Fruit fly (Drosophila melanogaster) whole organism, embryonic: Measurements from ENCODE around the gene CG31388.

ENCODE experiments used
- BEAF-32 ChIP-seq: fragments of 200-800 bp; sonication (Bioruptor generic); optimal IDR thresholded peaks from 3 replicates; lab custom pipeline; 2017; ENCODE audit warnings: missing biosample characterization, missing genetic modification characterization, mild to moderate bottlenecking, moderate library complexity, missing genetic modification reagents
- CG13287 ChIP-seq: fragments of 200-800 bp; sonication (Bioruptor generic); IDR thresholded peaks from 2 replicates; pipeline ENCODE4 v1.3.6; 2022; ENCODE audit warnings: missing biosample characterization, missing genetic modification characterization; ENCODE audit not compliant: partially characterized antibody
- CG17361 ChIP-seq: fragments of 200-800 bp; sonication (Bioruptor generic); IDR thresholded peaks from 3 replicates; pipeline ENCODE4 v1.3.6; 2022; ENCODE audit warnings: missing biosample characterization, missing genetic modification characterization
- CG17802 ChIP-seq: fragments of 200-800 bp; sonication (Bioruptor generic); optimal IDR thresholded peaks from 2 replicates; lab custom pipeline; 2018; ENCODE audit warnings: missing biosample characterization, mild to moderate bottlenecking, missing genetic modification characterization, moderate library complexity
- CG17829 ChIP-seq: fragments of 200-800 bp; optimal IDR thresholded peaks from 2 replicates; lab custom pipeline; 2019; ENCODE audit warnings: missing biosample characterization, mild to moderate bottlenecking, missing genetic modification characterization, moderate library complexity
- CG2712 ChIP-seq: fragments of 200-800 bp; optimal IDR thresholded peaks from 3 replicates; lab custom pipeline; 2019; ENCODE audit warnings: missing biosample characterization, mild to moderate bottlenecking, missing genetic modification characterization, moderate library complexity
- CG31441 ChIP-seq: fragments of 200-800 bp; sonication (Bioruptor generic); IDR thresholded peaks from 2 replicates; pipeline ENCODE4 v1.3.6; 2022; ENCODE audit warnings: missing biosample characterization, missing genetic modification characterization
- CG34422 ChIP-seq: fragments of 200-800 bp; sonication (Bioruptor generic); IDR thresholded peaks from 3 replicates; pipeline ENCODE4 v1.3.6; 2022; ENCODE audit warnings: missing biosample characterization, missing genetic modification characterization
- CG3847 ChIP-seq: fragments of 200-800 bp; sonication (Bioruptor generic); IDR thresholded peaks from 2 replicates; pipeline ENCODE4 v1.3.6; 2022; ENCODE audit warnings: missing biosample characterization, missing genetic modification characterization
- CG4617 ChIP-seq: fragments of 200-800 bp; sonication (Bioruptor generic); optimal IDR thresholded peaks from 3 replicates; lab custom pipeline; 2016; ENCODE audit warnings: missing biosample characterization, missing genetic modification characterization, borderline replicate concordance
- CG6254 ChIP-seq: fragments of 200-800 bp; sonication (Bioruptor generic); optimal IDR thresholded peaks from 3 replicates; lab custom pipeline; 2017; ENCODE audit warnings: mild to moderate bottlenecking, missing biosample characterization, missing genetic modification reagents, missing genetic modification characterization
- CG8290 ChIP-seq, 3 experiments: fragments of 200-800 bp; sonication (Bioruptor generic); optimal IDR thresholded peaks; 2 replicates each; lab custom pipeline; 2016 to 2019; ENCODE audit warnings: missing biosample characterization in 3 of 3, missing genetic modification characterization in 3 of 3, mild to moderate bottlenecking in 2 of 3, moderate library complexity in 1 of 3
- CG8924 ChIP-seq: fragments of 200-800 bp; optimal IDR thresholded peaks from 3 replicates; lab custom pipeline; 2019; ENCODE audit warnings: missing biosample characterization, mild to moderate bottlenecking, missing genetic modification characterization, moderate library complexity
- CG9215 ChIP-seq: fragments of 200-800 bp; sonication (Bioruptor generic); IDR thresholded peaks from 2 replicates; pipeline ENCODE4 v1.3.6; 2022; ENCODE audit warnings: missing biosample characterization, missing genetic modification characterization
- Camta ChIP-seq: fragments of 200-800 bp; sonication (Bioruptor generic); optimal IDR thresholded peaks from 2 replicates; lab custom pipeline; 2016; ENCODE audit warnings: missing biosample characterization, missing genetic modification characterization
- D ChIP-seq, 2 experiments: fragments of 200-800 bp in 1 of 2; fragments of >200 bp in 1 of 2; sonication (Bioruptor generic) in 1 of 2; optimal IDR thresholded peaks; 2 replicates in 1 of 2; 3 replicates in 1 of 2; lab custom pipeline; 2017; ENCODE audit warnings: mild to moderate bottlenecking in 1 of 2, missing biosample characterization in 1 of 2, missing genetic modification characterization in 1 of 2, missing genetic modification reagents in 1 of 2
- D19A ChIP-seq: fragments of 200-800 bp; optimal IDR thresholded peaks from 3 replicates; lab custom pipeline; 2019; ENCODE audit warnings: missing biosample characterization, mild to moderate bottlenecking, missing genetic modification characterization, moderate library complexity
- Doc2 ChIP-seq: fragments of 200-800 bp; sonication (Bioruptor generic); IDR thresholded peaks from 2 replicates; pipeline ENCODE4 v1.3.6; 2022; ENCODE audit warnings: missing biosample characterization, missing genetic modification characterization
- E2f2 ChIP-seq: fragments of 200-800 bp; sonication (Bioruptor generic); IDR thresholded peaks from 2 replicates; pipeline ENCODE4 v1.3.6; 2022; ENCODE audit warnings: missing biosample characterization, missing genetic modification characterization
- Ets65A ChIP-seq: fragments of 200-800 bp; sonication (Bioruptor generic); peaks from one replicate; lab custom pipeline; 2016; ENCODE audit warnings: missing biosample characterization, missing genetic modification characterization
- Fer3 ChIP-seq: fragments of 200-800 bp; sonication (Bioruptor generic); optimal IDR thresholded peaks from 2 replicates; lab custom pipeline; 2018; ENCODE audit warnings: missing biosample characterization, mild to moderate bottlenecking, missing genetic modification characterization, moderate library complexity
- HLH3B ChIP-seq: fragments of 200-800 bp; sonication (Bioruptor generic); IDR thresholded peaks from 2 replicates; pipeline ENCODE4 v1.3.6; 2022; ENCODE audit warnings: missing biosample characterization, missing genetic modification characterization
- HLHmδ ChIP-seq: fragments of 200-800 bp; sonication (Bioruptor generic); optimal IDR thresholded peaks from 2 replicates; lab custom pipeline; 2018; ENCODE audit warnings: missing biosample characterization, mild to moderate bottlenecking, missing genetic modification characterization, moderate library complexity
- Hmx ChIP-seq: fragments of 200-800 bp; sonication (Bioruptor generic); optimal IDR thresholded peaks from 2 replicates; lab custom pipeline; 2016; ENCODE audit warnings: missing biosample characterization, missing genetic modification characterization
- Lhr ChIP-seq: fragments of 200-800 bp; sonication (Bioruptor generic); optimal IDR thresholded peaks from 3 replicates; lab custom pipeline; 2017; ENCODE audit warnings: mild to moderate bottlenecking, missing biosample characterization, missing genetic modification reagents, missing genetic modification characterization
- Myb ChIP-seq: fragments of 200-800 bp; sonication (Bioruptor generic); optimal IDR thresholded peaks from 2 replicates; lab custom pipeline; 2016; ENCODE audit warnings: missing biosample characterization, missing genetic modification characterization
- NK7.1 ChIP-seq: fragments of 200-800 bp; sonication (Bioruptor generic); optimal IDR thresholded peaks from 3 replicates; lab custom pipeline; 2016; ENCODE audit warnings: missing biosample characterization, missing genetic modification characterization
- Ravus ChIP-seq: fragments of 200-800 bp; sonication (Bioruptor generic); IDR thresholded peaks from 2 replicates; pipeline ENCODE4 v1.3.6; 2022; ENCODE audit warnings: missing biosample characterization, missing genetic modification characterization
- Scr ChIP-seq: fragments of 200-800 bp; sonication (Bioruptor generic); IDR thresholded peaks from 2 replicates; pipeline ENCODE4 v1.3.6; 2022; ENCODE audit warnings: missing biosample characterization, missing genetic modification characterization; ENCODE audit not compliant: partially characterized antibody
- Stat92E ChIP-seq, 3 experiments: fragments of >200 bp in 2 of 3; fragments of 200-800 bp in 1 of 3; sonication (Bioruptor generic) in 1 of 3; optimal IDR thresholded peaks; 2 replicates each; lab custom pipeline; 2017 to 2019; ENCODE audit warnings: missing biosample characterization in 3 of 3, missing genetic modification characterization in 3 of 3, mild to moderate bottlenecking in 1 of 3, moderate library complexity in 1 of 3
- aop ChIP-seq: fragments of 200-800 bp; sonication (Bioruptor generic); IDR thresholded peaks from 2 replicates; pipeline ENCODE4 v1.3.6; 2022; ENCODE audit warnings: missing biosample characterization, missing genetic modification characterization
- cg ChIP-seq: fragments of 200-800 bp; sonication (Bioruptor generic); optimal IDR thresholded peaks from 3 replicates; lab custom pipeline; 2019; ENCODE audit warnings: missing biosample characterization, mild to moderate bottlenecking, missing genetic modification characterization, moderate library complexity
- chinmo ChIP-seq: fragments of 200-800 bp; sonication (Bioruptor generic); IDR thresholded peaks from 4 replicates; pipeline ENCODE4 v1.3.6; 2022; ENCODE audit warnings: missing biosample characterization, missing genetic modification characterization; ENCODE audit not compliant: partially characterized antibody
- crc ChIP-seq: fragments of 200-800 bp; sonication (Bioruptor generic); optimal IDR thresholded peaks from 2 replicates; lab custom pipeline; 2016; ENCODE audit warnings: missing biosample characterization, missing genetic modification characterization
- crp ChIP-seq, 2 experiments: fragments of 200-800 bp; sonication (Bioruptor generic); optimal IDR thresholded peaks; 2 replicates in 1 of 2; 3 replicates in 1 of 2; lab custom pipeline; 2017; ENCODE audit warnings: missing biosample characterization in 2 of 2, missing genetic modification characterization in 2 of 2, mild to moderate bottlenecking in 1 of 2, moderate library complexity in 1 of 2
- disco-r ChIP-seq: fragments of 200-800 bp; sonication (Bioruptor generic); optimal IDR thresholded peaks from 2 replicates; lab custom pipeline; 2016; ENCODE audit warnings: missing biosample characterization, missing genetic modification characterization
- dmrt11E ChIP-seq: fragments of 200-800 bp; sonication (Bioruptor generic); optimal IDR thresholded peaks from 3 replicates; lab custom pipeline; 2018; ENCODE audit warnings: missing biosample characterization, mild to moderate bottlenecking, missing genetic modification characterization, moderate library complexity
- hkb ChIP-seq, 2 experiments: fragments of 200-800 bp in 1 of 2; fragments of >200 bp in 1 of 2; sonication (Bioruptor generic) in 1 of 2; IDR thresholded peaks in 1 of 2; optimal IDR thresholded peaks in 1 of 2; 2 replicates each; pipeline versions ENCODE4 v1.3.6 to Lab custom; 2017 to 2022; ENCODE audit warnings: missing biosample characterization in 1 of 2, missing genetic modification characterization in 1 of 2
- jigr1 ChIP-seq: fragments of 200-800 bp; sonication (Bioruptor generic); IDR thresholded peaks from 3 replicates; pipeline ENCODE4 v1.3.6; 2022; ENCODE audit warnings: missing biosample characterization, missing genetic modification characterization
- mld ChIP-seq: fragments of 200-800 bp; sonication (Bioruptor generic); IDR thresholded peaks from 3 replicates; pipeline ENCODE4 v1.3.6; 2022; ENCODE audit warnings: missing biosample characterization, missing genetic modification characterization; ENCODE audit not compliant: partially characterized antibody
- nmo ChIP-seq: fragments of 200-800 bp; sonication (Bioruptor generic); optimal IDR thresholded peaks from 2 replicates; lab custom pipeline; 2018; ENCODE audit warnings: missing biosample characterization, mild to moderate bottlenecking, missing genetic modification characterization, moderate library complexity
- pum ChIP-seq: fragments of 200-800 bp; sonication (Bioruptor generic); optimal IDR thresholded peaks from 2 replicates; lab custom pipeline; 2016; ENCODE audit warnings: missing biosample characterization, missing genetic modification characterization
- pzg ChIP-seq: fragments of 200-800 bp; sonication (Bioruptor generic); optimal IDR thresholded peaks from 3 replicates; lab custom pipeline; 2018; ENCODE audit warnings: missing biosample characterization, mild to moderate bottlenecking, missing genetic modification characterization, moderate library complexity
- sens ChIP-seq: fragments of 200-800 bp; sonication (Bioruptor generic); peaks from one replicate; lab custom pipeline; 2016; ENCODE audit warnings: missing biosample characterization, missing genetic modification characterization
- sug ChIP-seq: fragments of 200-800 bp; optimal IDR thresholded peaks from 2 replicates; lab custom pipeline; 2019; ENCODE audit warnings: missing biosample characterization, mild to moderate bottlenecking, missing genetic modification characterization, moderate library complexity
- tin ChIP-seq: fragments of 200-800 bp; sonication (Bioruptor generic); optimal IDR thresholded peaks from 3 replicates; lab custom pipeline; 2016; ENCODE audit warnings: missing biosample characterization, missing genetic modification characterization
- toy ChIP-seq: fragments of 200-800 bp; sonication (Bioruptor generic); IDR thresholded peaks from 2 replicates; pipeline ENCODE4 v1.3.6; 2022; ENCODE audit warnings: missing biosample characterization, missing genetic modification characterization
- wor ChIP-seq: fragments of 200-800 bp; sonication (Bioruptor generic); IDR thresholded peaks from 2 replicates; pipeline ENCODE4 v1.3.6; 2022; ENCODE audit warnings: missing biosample characterization, missing genetic modification characterization
- z ChIP-seq: fragments of 200-800 bp; sonication (Bioruptor generic); IDR thresholded peaks from 3 replicates; pipeline ENCODE4 v1.3.6; 2022; ENCODE audit warnings: missing biosample characterization, missing genetic modification characterization

Gene CG31388

dm6 chr3R:11234918-11235371 lies 2.7 kb upstream of the CG31388 start, which contains the start of the genes Arfip and CG17721:
Gene Arfip, minus strand, starts transcription at chr3R:11235013.
Gene CG17721, plus strand, starts transcription at chr3R:11235140.
- TF ChIP-seq Camta (GFP tag; lab: Kevin White, UChicago) (no peak), pum (GFP tag; lab: Kevin White, UChicago) (no peak), NK7.1 (GFP tag; lab: Kevin White, UChicago) (no peak), Lhr (GFP tag; lab: Kevin White, UChicago) (peak; percentile 72), Stat92E (GFP tag; optimal IDR thresholded peaks at IDR 0.05; lab: Kevin White, UChicago) (no peak), CG6254 (no peak), Scr (GFP tag; lab: Robert Waterston, UW) (no peak), CG8924 (tag; lab: Kevin White, UChicago) (no peak), dmrt11E (tag; lab: Kevin White, UChicago) (no peak), Ravus (no peak), CG8290 (GFP tag; optimal IDR thresholded peaks at IDR 0.05; lab: Kevin White, UChicago) (peak; percentile 10), CG8290 (tag; optimal IDR thresholded peaks at IDR 0.05; lab: Kevin White, UChicago) (no peak), CG2712 (tag; lab: Kevin White, UChicago) (peak; percentile 19), D19A (tag; lab: Kevin White, UChicago) (no peak), Doc2 (GFP tag; lab: Robert Waterston, UW) (no peak), chinmo (GFP tag; lab: Robert Waterston, UW) (no peak), sens (GFP tag; lab: Kevin White, UChicago) (peak; percentile 88), disco-r (no peak), HLHmδ (GFP tag; lab: Kevin White, UChicago) (peak; percentile 12), CG31441 (GFP tag; lab: Robert Waterston, UW) (no peak), nmo (GFP tag; lab: Kevin White, UChicago) (peak; percentile 68), cg (GFP tag; lab: Kevin White, UChicago) (no peak), CG13287 (peak; percentile 32; the same call in 1 of the 2 replicates), CG4617 (GFP tag; lab: Kevin White, UChicago) (peak; percentile 87), CG3847 (0 out of 2 replicates have a peak, but pooled peaks have one; percentile 23), crp (GFP tag; optimal IDR thresholded peaks at IDR 0.05; lab: Kevin White, UChicago) (peak in 1 of 2 experiments; percentile 57), jigr1 (no peak), toy (GFP tag; lab: Robert Waterston, UW) (no peak), Fer3 (tag; lab: Kevin White, UChicago) (no peak), pzg (GFP tag; lab: Kevin White, UChicago) (peak; percentile 89), E2f2 (GFP tag; lab: Robert Waterston, UW) (peak; percentile 58), Hmx (GFP tag; lab: Kevin White, UChicago) (no peak), Ets65A (peak; percentile 59), CG9215 (GFP tag; lab: Robert Waterston, UW) (no peak), crc (no peak), hkb (optimal IDR thresholded peaks at IDR 0.05; lab: Kevin White, UChicago) (peak; percentile 70), hkb (GFP tag; IDR thresholded peaks at IDR 0.05; lab: Robert Waterston, UW) (no peak), sug (tag; lab: Kevin White, UChicago) (peak; percentile 16), BEAF-32 (peak; percentile 49), z (no peak), D (optimal IDR thresholded peaks at IDR 0.05; lab: Kevin White, UChicago) (peak; percentile 51), D (GFP tag; optimal IDR thresholded peaks at IDR 0.05; lab: Kevin White, UChicago) (no peak), mld (GFP tag; lab: Robert Waterston, UW) (no peak), CG17802 (peak; percentile 5), CG17829 (tag; lab: Kevin White, UChicago) (peak; percentile 49), HLH3B (GFP tag; lab: Robert Waterston, UW) (no peak), wor (no peak), Myb (GFP tag; lab: Kevin White, UChicago) (no peak), CG17361 (GFP tag; lab: Robert Waterston, UW) (0 out of 3 replicates have a peak, but pooled peaks have one; percentile 17), aop (GFP tag; lab: Robert Waterston, UW) (no peak), tin (no peak), CG34422 (GFP tag; lab: Robert Waterston, UW) (peak; percentile 53; the same call in 1 of the 3 replicates)
